Worm (Caenorhabditis elegans) whole organism, late embryonic: ENCODE data around the gene dgk-3.

Source experiments
- ama-1 ChIP-seq: fragments of 150-350 bp; optimal IDR thresholded peaks from 2 replicates; lab custom pipeline; 2014
- dve-1 ChIP-seq: sonication (generic microtip); optimal IDR thresholded peaks from 2 replicates; lab custom pipeline; 2017; ENCODE audit warnings: antibody characterized with exemption, mild to moderate bottlenecking, missing genetic modification characterization, missing compliant biosample characterization
- mec-3 ChIP-seq: sonication (generic microtip); optimal IDR thresholded peaks from 2 replicates; lab custom pipeline; 2016; ENCODE audit warnings: borderline replicate concordance, missing genetic modification characterization, missing compliant biosample characterization
- unc-42 ChIP-seq: sonication (generic microtip); optimal IDR thresholded peaks from 2 replicates; lab custom pipeline; 2016; ENCODE audit warnings: missing genotype, missing genetic modification characterization, missing compliant biosample characterization

ce11 chrIII:9154766-9155165 lies 8.1 kb upstream of the dgk-3 start, which contains the start of gene irld-34:
- no peak for TF ChIP-seq dve-1 (tag; lab: Kevin White, UChicago)
- TF ChIP-seq mec-3 (tag; lab: Kevin White, UChicago): no peak
- no peak for TF ChIP-seq unc-42
- TF ChIP-seq ama-1 (lab: Kevin White, UChicago): no peak
